Fruit fly (Drosophila melanogaster) whole organism: ENCODE results near the gene CG4281.
A peak's percentile ranks its signal among the peaks of the same experiment; 100 is the strongest.

Source experiments
- CG8478 ChIP-seq: fragments of >200 bp; optimal IDR thresholded peaks from 2 replicates; lab custom pipeline; 2018; ENCODE audit warnings: inconsistent platforms
- Dll ChIP-seq: fragments of >200 bp; optimal IDR thresholded peaks from 2 replicates; lab custom pipeline; 2017
- EcR ChIP-seq, 2 experiments: fragments of >200 bp; optimal IDR thresholded peaks; 2 replicates each; lab custom pipeline; 2017; ENCODE audit warnings: missing biosample characterization in 2 of 2, missing genetic modification characterization in 2 of 2, missing genetic modification reagents in 2 of 2
- pan ChIP-seq: fragments of >200 bp; optimal IDR thresholded peaks from 2 replicates; lab custom pipeline; 2017
- psq ChIP-seq: fragments of >200 bp; optimal IDR thresholded peaks from 2 replicates; lab custom pipeline; 2017
- usp ChIP-seq: fragments of >200 bp; optimal IDR thresholded peaks from 2 replicates; lab custom pipeline; 2017; ENCODE audit warnings: missing biosample characterization, missing genetic modification characterization, mixed read lengths

CG4281 gene

DNA sequence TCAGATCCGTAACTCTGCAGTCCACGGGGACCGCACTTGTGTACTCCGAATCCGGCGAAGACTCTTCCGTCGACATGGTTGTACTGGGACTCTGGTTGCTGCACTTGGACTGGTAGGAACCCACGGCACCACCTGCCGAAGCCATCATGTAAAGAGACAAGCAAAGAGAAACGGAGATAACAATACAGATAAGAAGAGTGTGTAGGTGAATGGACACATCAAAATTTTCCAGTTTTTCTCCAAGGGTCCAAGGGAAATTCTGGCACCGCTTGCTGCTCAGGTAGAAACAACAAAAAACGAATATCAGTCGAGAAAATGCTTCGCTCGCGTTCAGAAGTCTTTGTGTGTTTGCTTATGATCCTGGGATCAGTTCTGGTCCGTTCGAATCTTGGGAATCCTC is 3.4 kb upstream of the CG4281 start, which contains the start of gene CG4194:
Gene CG4194 (plus strand): TSS at position 301 of the 400 bp plus-strand sequence.
- TF ChIP-seq usp (no peak), psq (lab: Kevin White, UChicago) (no peak), Dll (lab: Kevin White, UChicago) (no peak), EcR (GFP tag; optimal IDR thresholded peaks at IDR 0.05; lab: Kevin White, UChicago) (no peak), CG8478 (lab: Kevin White, UChicago) (no peak), pan (lab: Kevin White, UChicago) (no peak)

- no peak for TF ChIP-seq EcR (GFP tag; optimal IDR thresholded peaks at IDR 0.05; lab: Kevin White, UChicago)
- no peak for TF ChIP-seq usp
- no peak for TF ChIP-seq pan (lab: Kevin White, UChicago)
- no peak for TF ChIP-seq Dll (lab: Kevin White, UChicago)
- TF ChIP-seq psq (lab: Kevin White, UChicago): no peak
Measured at dm6 chrX:2066259-2066658, 1.3 kb upstream of the CG4281 start, which contains the start of gene CG14054. Gene CG14054, minus strand, starts transcription at chrX:2066359.

- TF ChIP-seq CG8478 (lab: Kevin White, UChicago) (no peak), Dll (lab: Kevin White, UChicago) (no peak), usp (no peak), psq (lab: Kevin White, UChicago) (no peak), pan (lab: Kevin White, UChicago) (no peak), EcR (GFP tag; optimal IDR thresholded peaks at IDR 0.05; lab: Kevin White, UChicago) (no peak)
Measured at dm6 chrX:2061849-2062248, 3.1 kb downstream of the CG4281 start, which contains the start of gene Sik2. Gene Sik2, minus strand, starts transcription at chrX:2061915.

DNA sequence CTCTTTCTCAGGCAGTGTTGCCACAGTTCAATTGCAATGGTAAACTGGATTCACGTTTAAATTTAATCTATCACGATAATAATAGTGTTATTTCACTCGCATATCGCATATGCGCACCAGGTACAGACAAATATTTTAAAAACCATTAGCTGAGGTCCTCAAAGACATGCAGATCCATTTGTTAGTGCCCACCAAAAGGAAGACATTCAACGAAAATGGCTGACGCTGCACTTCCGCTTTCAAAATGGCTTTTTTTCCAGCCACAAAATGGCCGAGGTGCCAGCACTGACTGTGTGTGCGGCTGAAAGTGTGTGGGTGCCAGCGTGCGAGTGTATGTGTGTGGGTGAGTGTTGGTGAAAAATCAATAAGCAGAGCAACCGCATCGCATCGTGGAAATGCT is 3.8 kb downstream of the CG4281 start:
- no peak for TF ChIP-seq EcR (GFP tag; optimal IDR thresholded peaks at IDR 0.05; lab: Kevin White, UChicago)
- no peak for TF ChIP-seq pan (lab: Kevin White, UChicago)
- no peak for TF ChIP-seq CG8478 (lab: Kevin White, UChicago)
- no peak for TF ChIP-seq Dll (lab: Kevin White, UChicago)
- TF ChIP-seq usp: no peak
- TF ChIP-seq psq (lab: Kevin White, UChicago): no peak

DNA sequence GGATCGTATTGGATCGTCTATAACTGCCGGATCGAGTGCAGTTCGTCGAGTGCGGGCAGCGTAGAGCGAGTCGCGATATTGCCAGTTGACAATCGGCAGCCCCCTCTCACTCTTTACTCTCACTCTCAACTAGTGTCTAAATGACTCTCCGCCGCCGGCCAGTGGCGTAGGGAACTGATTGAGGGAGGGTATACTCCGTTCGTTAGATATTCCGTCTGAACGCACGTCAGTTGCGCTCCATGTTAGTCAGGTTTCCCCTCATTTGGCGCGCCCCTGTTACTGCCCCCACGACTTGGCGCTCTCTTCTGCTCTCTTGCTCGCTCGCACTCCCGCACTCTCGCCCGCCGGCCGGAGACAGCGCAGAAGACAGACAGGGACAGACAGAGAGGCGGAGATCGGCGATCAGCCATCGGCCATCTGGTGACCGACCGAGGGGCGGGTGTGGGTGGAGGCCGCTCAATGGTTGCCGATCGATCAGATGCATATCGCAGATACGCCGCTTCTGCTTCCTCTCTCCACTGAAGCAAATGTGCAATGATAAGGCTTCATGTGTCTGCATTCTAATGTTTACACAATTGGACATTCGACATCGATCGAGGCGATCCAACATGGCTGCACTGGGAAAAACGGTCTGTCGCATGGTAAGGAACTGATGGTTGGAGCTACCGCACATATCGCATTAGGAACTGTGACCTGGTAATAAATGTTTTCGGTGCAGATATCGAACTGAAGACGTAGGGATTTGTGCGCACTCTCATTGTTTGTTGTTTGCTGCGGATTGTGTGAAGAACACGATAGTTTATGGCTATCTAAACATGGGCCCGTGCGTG is 14.7 kb downstream of the CG4281 start, which contains the start of gene moody:
Gene moody (minus strand): TSS at position 51 of the 830 bp plus-strand sequence.
- TF ChIP-seq pan (lab: Kevin White, UChicago) (no peak), Dll (lab: Kevin White, UChicago) (peak; percentile 93)

DNA sequence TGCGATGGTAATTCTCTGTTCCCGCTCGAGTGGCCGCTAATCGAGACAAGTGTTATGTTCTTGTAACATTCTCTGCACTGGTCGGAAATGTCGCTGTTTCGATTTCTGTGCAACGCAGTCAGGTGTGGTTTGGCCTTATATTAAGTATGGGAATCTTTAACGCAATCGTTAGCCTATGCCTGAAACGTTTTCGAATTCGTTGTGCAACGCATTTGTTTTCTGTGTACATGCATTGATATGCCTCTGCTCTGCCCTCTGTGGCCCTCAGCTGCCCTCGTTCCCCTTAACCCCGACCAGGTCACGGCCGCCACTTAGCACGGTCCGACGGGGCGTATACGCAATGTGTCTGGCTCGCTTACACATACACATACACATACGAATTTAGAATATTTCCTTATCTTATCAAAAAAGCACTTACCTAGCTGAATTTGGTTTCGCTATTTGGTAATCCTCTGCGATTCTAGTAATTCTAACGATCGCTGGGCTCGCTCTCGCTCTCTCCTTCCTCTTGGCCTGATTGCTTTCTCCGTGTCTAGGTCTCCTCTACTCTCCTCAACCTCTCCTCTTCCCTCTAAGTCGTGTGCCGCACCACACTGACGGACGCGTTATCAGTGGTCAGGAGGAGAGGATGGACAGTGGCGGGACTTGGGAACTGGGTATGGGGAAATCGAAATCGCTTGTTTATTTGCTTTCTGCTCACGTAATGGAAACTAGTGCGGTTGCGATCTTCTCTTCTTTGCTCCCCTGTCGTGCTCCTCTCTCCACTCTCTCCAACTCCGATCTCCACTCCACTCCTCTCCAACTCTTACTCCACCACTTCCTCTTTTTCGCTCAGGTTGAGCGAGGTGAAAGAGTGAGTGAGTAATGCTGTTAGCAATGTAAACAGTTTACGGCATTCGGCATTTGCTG is 15.9 kb downstream of the CG4281 start:
- TF ChIP-seq usp (no peak), Dll (lab: Kevin White, UChicago) (no peak), CG8478 (lab: Kevin White, UChicago) (no peak), psq (lab: Kevin White, UChicago) (no peak)

DNA sequence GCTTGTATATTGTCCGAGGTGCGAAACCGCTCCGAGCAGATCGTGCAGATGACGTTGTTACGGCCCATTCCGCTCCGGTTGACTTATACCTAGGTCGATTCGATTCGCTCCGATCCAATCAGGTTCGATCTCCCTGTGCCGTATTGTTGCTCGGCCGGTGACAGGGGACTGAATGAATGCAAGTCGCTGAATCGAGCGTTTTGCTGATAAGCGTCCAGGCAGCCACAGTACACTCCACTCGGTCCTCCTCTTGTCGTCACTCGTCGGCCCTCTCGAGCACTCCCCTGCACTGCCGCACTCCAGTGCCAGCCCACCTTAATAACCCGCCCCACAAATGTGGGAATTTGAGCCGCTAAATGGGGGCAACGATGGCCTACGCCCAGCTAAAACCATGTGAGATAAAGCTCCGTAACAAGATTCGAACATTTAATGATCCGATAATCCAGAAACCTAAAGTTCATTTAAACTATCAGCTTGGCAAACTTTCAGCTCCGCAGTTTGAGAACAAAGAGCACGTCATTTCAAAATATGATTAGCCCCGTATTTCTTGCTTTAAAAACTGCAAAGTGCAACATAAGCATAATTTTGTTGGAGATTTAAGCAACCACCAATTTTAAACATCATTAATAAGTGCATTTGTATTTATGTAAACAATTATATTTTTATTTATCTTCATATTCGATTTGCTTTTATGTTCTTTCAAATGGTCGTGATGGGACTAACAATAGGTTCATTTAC is 21.1 kb downstream of the CG4281 start, which contains the start of gene CG4325:
Gene CG4325 (minus strand): TSS at position 159 of the 738 bp plus-strand sequence.
- TF ChIP-seq EcR (GFP tag; optimal IDR thresholded peaks at IDR 0.05; lab: Kevin White, UChicago) (no peak), usp (no peak), pan (lab: Kevin White, UChicago) (no peak), CG8478 (lab: Kevin White, UChicago) (no peak), psq (lab: Kevin White, UChicago) (no peak), Dll (lab: Kevin White, UChicago) (no peak)

DNA sequence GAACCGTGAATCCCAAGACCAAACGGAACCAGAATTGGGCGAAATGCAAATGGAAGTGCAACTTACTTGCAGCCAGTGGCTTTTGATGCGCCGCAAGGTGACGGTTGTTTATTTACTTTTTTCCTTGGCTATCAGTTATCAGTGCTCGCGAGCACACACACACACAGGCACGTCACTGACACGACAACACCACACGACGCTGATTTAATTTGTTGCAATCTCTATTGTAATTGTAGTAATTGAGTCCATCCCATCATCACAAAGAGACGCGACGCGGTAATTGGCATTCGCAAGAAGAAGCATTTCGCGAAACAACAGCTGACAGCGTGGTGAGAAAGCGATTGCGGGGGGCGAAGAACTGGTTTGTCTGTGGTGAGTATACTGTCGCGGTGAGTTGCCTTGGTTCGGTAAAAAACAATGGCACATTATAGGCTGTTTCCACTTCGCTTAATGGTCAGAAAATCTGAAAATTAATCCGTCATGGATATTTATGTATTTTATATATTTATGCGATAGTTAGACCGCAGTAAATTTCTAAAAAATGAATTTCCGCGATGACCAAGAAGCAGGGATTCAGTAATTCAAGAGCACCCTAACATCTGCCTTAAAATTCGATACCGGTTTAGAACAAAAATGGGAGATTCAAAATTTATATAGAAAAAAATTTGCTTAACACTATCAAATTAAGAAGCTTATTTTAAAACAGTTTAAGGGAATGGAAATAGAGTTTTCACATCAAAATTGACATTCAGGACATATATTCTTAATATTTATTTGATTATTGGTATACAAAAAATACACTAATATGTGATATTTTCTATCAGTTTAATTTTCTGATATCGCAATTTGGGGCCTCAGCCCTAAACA is 22.7 kb downstream of the CG4281 start, which contains the start of the genes Actn and usp:
Gene Actn (minus strand): TSS at position 331 of the 867 bp plus-strand sequence.
Gene usp (minus strand): TSS at position 331 of the 867 bp plus-strand sequence.
- TF ChIP-seq Dll (lab: Kevin White, UChicago) (peak; percentile 39), usp (no peak)

DNA sequence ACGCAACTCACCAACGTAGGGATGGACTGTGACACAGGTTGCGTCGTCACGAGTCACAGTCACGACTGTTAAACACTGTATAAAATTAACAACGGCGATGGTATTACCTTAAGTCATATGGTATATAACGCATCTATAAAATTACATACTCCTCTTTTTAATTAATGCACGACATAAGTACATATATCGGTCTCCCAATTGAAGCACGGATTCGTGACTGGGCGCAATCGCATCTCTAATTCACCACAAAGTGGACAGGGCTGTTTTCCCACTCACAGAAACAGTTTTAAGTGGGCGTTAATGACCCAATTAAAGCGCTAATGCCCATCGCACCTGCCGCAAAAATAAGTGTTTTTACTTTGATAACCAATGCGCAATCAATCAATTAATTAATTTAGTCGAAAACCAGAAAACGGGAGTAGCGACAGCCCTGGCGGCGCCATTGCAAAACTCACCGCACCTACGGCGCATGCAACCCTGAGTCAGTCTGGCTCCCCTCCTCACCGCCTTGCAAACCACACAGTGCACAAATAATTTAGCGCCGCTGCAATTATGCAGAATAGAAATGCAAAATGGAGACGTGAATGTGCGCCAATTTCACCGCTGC is 23.5 kb downstream of the CG4281 start, which contains the start of gene CG4313:
Gene CG4313 (plus strand): TSS at position 557 of the 607 bp plus-strand sequence.
- TF ChIP-seq psq (lab: Kevin White, UChicago) (no peak), usp (no peak), EcR (GFP tag; optimal IDR thresholded peaks at IDR 0.05; lab: Kevin White, UChicago) (no peak), CG8478 (lab: Kevin White, UChicago) (no peak), pan (lab: Kevin White, UChicago) (no peak), Dll (lab: Kevin White, UChicago) (no peak)

- TF ChIP-seq EcR (GFP tag; optimal IDR thresholded peaks at IDR 0.05; lab: Kevin White, UChicago) (no peak), usp (no peak), pan (lab: Kevin White, UChicago) (no peak), psq (lab: Kevin White, UChicago) (no peak)
Measured at dm6 chrX:2037605-2038004, 27.3 kb downstream of the CG4281 start.
